Worm (Caenorhabditis elegans): Measurements from ENCODE around the gene hid-1.

- TF ChIP-seq aly-2 (tag; optimal IDR thresholded peaks at IDR 0.05) = no peak
- no peak for TF ChIP-seq ZK546.5 (tag; optimal IDR thresholded peaks at IDR 0.05)
- TF ChIP-seq lin-15B (tag; optimal IDR thresholded peaks at IDR 0.05) = no peak
Observed at ce11 chrX:2526078-2526477, 37.2 kb downstream of the hid-1 start.
